Worm (Caenorhabditis elegans) whole organism, young adult: Measurements from ENCODE around the gene npr-35.

Source experiments
- B0019.2 ChIP-seq: fragments of 200-800 bp; sonication (Bioruptor generic); conservative IDR thresholded peaks from 2 replicates; pipeline ENCODE4 v1.3.6; 2022; ENCODE audit warnings: missing genetic modification reagents, missing genetic modification characterization, missing compliant biosample characterization
- F49E8.2 ChIP-seq: sonication (generic microtip); optimal IDR thresholded peaks from 3 replicates; lab custom pipeline; 2017; ENCODE audit warnings: missing genetic modification characterization, mild to moderate bottlenecking, missing compliant biosample characterization, antibody characterized with exemption, moderate library complexity; ENCODE audit not compliant: insufficient read depth
- ama-1 ChIP-seq, 3 experiments: fragments of 150-350 bp in 1 of 3; sonication (generic microtip) in 2 of 3; optimal IDR thresholded peaks; 2 replicates each; lab custom pipeline; 2014 to 2018; ENCODE audit warnings: missing biosample characterization in 2 of 3, missing genetic modification characterization in 2 of 3, missing genetic modification reagents in 2 of 3
- attf-5 ChIP-seq: fragments of 200-800 bp; sonication (Bioruptor generic); optimal IDR thresholded peaks from 2 replicates; lab custom pipeline; 2018; ENCODE audit warnings: mild to moderate bottlenecking, missing genetic modification characterization, missing compliant biosample characterization
- ceh-27 ChIP-seq: fragments of 200-800 bp; sonication (Bioruptor generic); optimal IDR thresholded peaks from 2 replicates; lab custom pipeline; 2018; ENCODE audit warnings: mild to moderate bottlenecking, missing genetic modification characterization, moderate library complexity, missing compliant biosample characterization
- dpl-1 ChIP-seq: fragments of 150-350 bp; optimal IDR thresholded peaks from 2 replicates; lab custom pipeline; 2014; ENCODE audit warnings: missing biosample characterization, missing genetic modification reagents, missing genetic modification characterization
- egl-18 ChIP-seq: fragments of 200-800 bp; sonication (Bioruptor generic); IDR thresholded peaks from 2 replicates; pipeline ENCODE4 v1.3.6; 2022; ENCODE audit warnings: missing genetic modification reagents, missing genetic modification characterization, missing compliant biosample characterization
- ets-4 ChIP-seq: fragments of 200-800 bp; sonication (Bioruptor generic); optimal IDR thresholded peaks from 2 replicates; lab custom pipeline; 2018; ENCODE audit warnings: mild to moderate bottlenecking, missing genetic modification characterization, missing compliant biosample characterization
- madf-3 ChIP-seq: fragments of 200-800 bp; sonication (Bioruptor generic); IDR thresholded peaks from 2 replicates; pipeline ENCODE4 v1.3.6; 2022; ENCODE audit warnings: missing genetic modification reagents, missing genetic modification characterization, missing compliant biosample characterization
- nfya-1 ChIP-seq: sonication (generic microtip); optimal IDR thresholded peaks from 2 replicates; lab custom pipeline; 2017; ENCODE audit warnings: antibody characterized with exemption, missing compliant biosample characterization, missing genetic modification characterization, borderline replicate concordance; ENCODE audit not compliant: insufficient read depth
- rec-8 ChIP-seq, 2 experiments: sonication (generic microtip); optimal IDR thresholded peaks; 2 replicates each; lab custom pipeline; 2016; ENCODE audit warnings: mild to moderate bottlenecking in 2 of 2, missing genetic modification characterization in 2 of 2, missing genetic modification reagents in 2 of 2, missing genotype in 2 of 2, missing biosample characterization in 1 of 2, missing compliant biosample characterization in 1 of 2, moderate library complexity in 1 of 2
- unc-62 ChIP-seq: fragments of 150-350 bp; optimal IDR thresholded peaks from 2 replicates; lab custom pipeline; 2014; ENCODE audit warnings: missing biosample characterization, missing genetic modification reagents, missing genetic modification characterization

DNA sequence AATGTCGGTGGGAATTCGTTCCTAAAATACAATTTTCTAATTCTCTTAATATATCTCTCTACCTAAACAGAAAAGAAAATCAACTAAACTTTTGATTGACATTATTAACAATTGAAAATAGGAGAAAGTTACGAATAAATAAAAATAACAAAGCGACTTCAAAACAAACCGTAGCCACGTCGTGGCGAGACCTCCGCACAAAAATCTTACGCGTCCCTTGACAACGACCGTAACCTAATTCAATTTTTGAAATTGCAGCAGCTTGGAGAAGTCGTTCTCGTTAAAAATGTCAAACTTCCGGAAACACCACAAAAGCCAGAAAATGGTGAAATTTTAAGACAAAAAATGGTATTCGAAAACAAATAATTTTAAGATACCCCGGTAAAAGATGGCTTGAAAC is 20.7 kb downstream of the npr-35 start:
- no peak for TF ChIP-seq ets-4 (GFP tag; lab: Kevin White, UChicago)
- TF ChIP-seq rec-8 (tag; optimal IDR thresholded peaks at IDR 0.05; lab: Kevin White, UChicago) = no peak
- TF ChIP-seq nfya-1 (tag; lab: Kevin White, UChicago) = no peak
- no peak for TF ChIP-seq ama-1 (optimal IDR thresholded peaks at IDR 0.05; lab: Kevin White, UChicago)
- no peak for TF ChIP-seq ama-1 (GFP tag; optimal IDR thresholded peaks at IDR 0.05; lab: Kevin White, UChicago)
- TF ChIP-seq unc-62 = no peak
- no peak for TF ChIP-seq madf-3
- no peak for TF ChIP-seq B0019.2 (GFP tag; lab: Robert Waterston, UW)
- TF ChIP-seq ceh-27 (GFP tag; lab: Kevin White, UChicago) = no peak
- TF ChIP-seq attf-5 (GFP tag; lab: Kevin White, UChicago) = no peak
- no peak for TF ChIP-seq dpl-1 (GFP tag; lab: Kevin White, UChicago)
- TF ChIP-seq F49E8.2 (tag; lab: Kevin White, UChicago) = peak; percentile 39
- no peak for TF ChIP-seq egl-18 (GFP tag; lab: Robert Waterston, UW)
